Fruit fly (Drosophila melanogaster): Measurements from ENCODE around the gene Tmem43.

Gene Tmem43

DNA sequence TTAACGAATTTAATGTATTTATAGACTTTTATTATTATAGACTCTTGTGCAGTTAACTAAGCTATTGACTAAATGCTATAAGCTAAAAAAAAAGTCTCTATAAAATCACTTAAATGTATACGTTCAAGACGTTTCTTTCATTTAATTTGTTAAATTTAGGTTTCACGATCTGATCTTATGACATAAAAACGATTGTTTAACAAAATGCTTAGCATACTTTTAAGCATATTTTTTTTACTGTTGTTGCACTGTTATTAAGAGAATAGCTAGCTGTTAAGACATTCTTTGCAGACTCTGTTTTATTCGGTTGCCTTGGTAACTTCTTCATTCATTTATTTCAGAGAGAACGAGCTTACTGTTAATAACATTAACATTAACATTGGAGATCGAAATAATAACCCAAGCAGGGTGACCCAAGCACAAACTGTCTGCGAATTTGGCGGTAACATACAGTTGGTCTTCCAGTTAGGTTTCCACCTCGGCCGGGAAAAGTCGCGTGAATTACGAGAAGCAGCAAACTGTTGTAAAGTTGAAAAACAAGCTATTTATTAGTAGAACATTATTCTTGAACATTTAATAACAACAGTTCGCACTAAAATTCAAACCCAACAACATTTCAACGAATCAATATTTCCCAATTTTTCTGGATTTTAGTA, 46.2 kb downstream of the Tmem43 start, which contains the start of gene CG32365 (continued):
- TF ChIP-seq otp (GFP tag; IDR thresholded peaks at IDR 0.05): no peak; the same call in 2 of the 3 replicates
- TF ChIP-seq Max (GFP tag; optimal IDR thresholded peaks at IDR 0.05): no peak
- TF ChIP-seq sob (GFP tag; IDR thresholded peaks at IDR 0.05): no peak
- no peak for TF ChIP-seq run (tag; optimal IDR thresholded peaks at IDR 0.05)
- no peak for TF ChIP-seq CG4404 (GFP tag; IDR thresholded peaks at IDR 0.05)
- no peak for TF ChIP-seq Nf-YA (GFP tag; IDR thresholded peaks at IDR 0.05)
- TF ChIP-seq CG1792 (GFP tag; optimal IDR thresholded peaks at IDR 0.05): no peak
- TF ChIP-seq ro (GFP tag; IDR thresholded peaks at IDR 0.05): no peak
- no peak for TF ChIP-seq zen2 (GFP tag; IDR thresholded peaks at IDR 0.05; ENCODE audit: partially characterized antibody)
- peak; percentile 83 for TF ChIP-seq Jarid2 (GFP tag; optimal IDR thresholded peaks at IDR 0.05)
- TF ChIP-seq Sox102F (GFP tag; optimal IDR thresholded peaks at IDR 0.05): no peak
- TF ChIP-seq CG1647 (GFP tag; optimal IDR thresholded peaks at IDR 0.05): no peak
- no peak for TF ChIP-seq Dek (tag; optimal IDR thresholded peaks at IDR 0.05)
- no peak for TF ChIP-seq pho (GFP tag; optimal IDR thresholded peaks at IDR 0.05)
- no peak for TF ChIP-seq CG7745 (tag; optimal IDR thresholded peaks at IDR 0.05)
- no peak for TF ChIP-seq slp2 (GFP tag; optimal IDR thresholded peaks at IDR 0.05)
- TF ChIP-seq CG15514 (GFP tag; optimal IDR thresholded peaks at IDR 0.05): peak; percentile 39
- no peak for TF ChIP-seq Sin3A (optimal IDR thresholded peaks at IDR 0.05)
- TF ChIP-seq CG4820 (GFP tag; optimal IDR thresholded peaks at IDR 0.05): no peak
- no peak for TF ChIP-seq CG10321 (GFP tag; IDR thresholded peaks at IDR 0.05)
- peak; percentile 25 for TF ChIP-seq gfzf (GFP tag; optimal IDR thresholded peaks at IDR 0.05)
- TF ChIP-seq CG31365 (tag; optimal IDR thresholded peaks at IDR 0.05): no peak
- TF ChIP-seq dan (GFP tag; IDR thresholded peaks at IDR 0.05): no peak
- peak; percentile 90 for TF ChIP-seq CG8388 (GFP tag; optimal IDR thresholded peaks at IDR 0.05)
- peak; percentile 51; the same call in 2 of the 3 replicates for TF ChIP-seq HLH4C (GFP tag; IDR thresholded peaks at IDR 0.05; ENCODE audit: partially characterized antibody)
- peak; percentile 7 for TF ChIP-seq CG10147 (GFP tag; optimal IDR thresholded peaks at IDR 0.05)
- no peak for TF ChIP-seq H2.0 (GFP tag; IDR thresholded peaks at IDR 0.05)
- TF ChIP-seq CG14014 (GFP tag; IDR thresholded peaks at IDR 0.05): no peak
- no peak for TF ChIP-seq Spps (tag; optimal IDR thresholded peaks at IDR 0.05)
- no peak for TF ChIP-seq CG6654 (GFP tag; optimal IDR thresholded peaks at IDR 0.05)
- no peak for TF ChIP-seq gem (tag; optimal IDR thresholded peaks at IDR 0.05)
- peak; percentile 50 for TF ChIP-seq CG12071 (GFP tag; optimal IDR thresholded peaks at IDR 0.05)
- no peak for TF ChIP-seq CG11093 (GFP tag; IDR thresholded peaks at IDR 0.05)
- TF ChIP-seq CG3838 (GFP tag; optimal IDR thresholded peaks at IDR 0.05): no peak
- no peak for TF ChIP-seq vvl (GFP tag; IDR thresholded peaks at IDR 0.05)
- TF ChIP-seq ems (GFP tag; optimal IDR thresholded peaks at IDR 0.05): no peak
- TF ChIP-seq Usf (GFP tag; optimal IDR thresholded peaks at IDR 0.05): no peak
- TF ChIP-seq eve (GFP tag; optimal IDR thresholded peaks at IDR 0.05): peak in 1 of 2 experiments; percentile 76
- no peak for TF ChIP-seq CG4328 (GFP tag; optimal IDR thresholded peaks at IDR 0.05)
- no peak for TF ChIP-seq CG43689 (GFP tag; IDR thresholded peaks at IDR 0.05)
- TF ChIP-seq pros (GFP tag; optimal IDR thresholded peaks at IDR 0.05): no peak
- peak; percentile 75 for TF ChIP-seq Bgb (GFP tag; IDR thresholded peaks at IDR 0.05; ENCODE audit: partially characterized antibody)
- TF ChIP-seq CG17359 (tag; optimal IDR thresholded peaks at IDR 0.05): peak; percentile 42
- no peak for TF ChIP-seq Mad (GFP tag; optimal IDR thresholded peaks at IDR 0.05)
- TF ChIP-seq CG17912 (GFP tag; optimal IDR thresholded peaks at IDR 0.05): no peak
- TF ChIP-seq sisA (GFP tag; IDR thresholded peaks at IDR 0.05): no peak
- TF ChIP-seq Optix (GFP tag; IDR thresholded peaks at IDR 0.05): no peak
- no peak for TF ChIP-seq CG4424 (GFP tag; optimal IDR thresholded peaks at IDR 0.05)
- TF ChIP-seq al (GFP tag; IDR thresholded peaks at IDR 0.05): no peak
- no peak for TF ChIP-seq fd96Cb (tag; optimal IDR thresholded peaks at IDR 0.05)
- no peak for TF ChIP-seq Doc2 (GFP tag; IDR thresholded peaks at IDR 0.05)
